Fruit fly (Drosophila melanogaster) whole organism, embryonic: Measurements from ENCODE around the gene CG11811.

ENCODE experiments used
- Aef1 ChIP-seq: fragments of 200-800 bp; sonication (Bioruptor generic); IDR thresholded peaks from 3 replicates; pipeline ENCODE4 v1.3.6; 2022; ENCODE audit warnings: missing biosample characterization, missing genetic modification characterization
- CG10959 ChIP-seq: fragments of 200-800 bp; sonication (Bioruptor generic); IDR thresholded peaks from 2 replicates; pipeline ENCODE4 v1.3.6; 2022; ENCODE audit warnings: missing biosample characterization, missing genetic modification characterization
- CG11093 ChIP-seq: fragments of 200-800 bp; sonication (Bioruptor generic); IDR thresholded peaks from 3 replicates; pipeline ENCODE4 v1.3.6; 2022; ENCODE audit warnings: missing biosample characterization, missing genetic modification characterization
- CG11560 ChIP-seq: fragments of 200-800 bp; sonication (Bioruptor generic); IDR thresholded peaks from 3 replicates; pipeline ENCODE4 v1.3.6; 2022; ENCODE audit warnings: missing biosample characterization, missing genetic modification characterization
- CG14667 ChIP-seq: fragments of 200-800 bp; sonication (Bioruptor generic); IDR thresholded peaks from 2 replicates; pipeline ENCODE4 v1.3.6; 2022; ENCODE audit warnings: missing biosample characterization, missing genetic modification characterization
- CG15269 ChIP-seq: fragments of 200-800 bp; sonication (Bioruptor generic); optimal IDR thresholded peaks from 2 replicates; lab custom pipeline; 2018; ENCODE audit warnings: missing biosample characterization, mild to moderate bottlenecking, missing genetic modification characterization, moderate library complexity
- CG1529 ChIP-seq: fragments of 200-800 bp; sonication (Bioruptor generic); optimal IDR thresholded peaks from 3 replicates; lab custom pipeline; 2018; ENCODE audit warnings: missing biosample characterization, missing genetic modification characterization
- CG15601 ChIP-seq: fragments of 200-800 bp; sonication (Bioruptor generic); optimal IDR thresholded peaks from 3 replicates; lab custom pipeline; 2019; ENCODE audit warnings: missing biosample characterization, mild to moderate bottlenecking, missing genetic modification characterization, moderate library complexity
- CG2712 ChIP-seq: fragments of 200-800 bp; optimal IDR thresholded peaks from 3 replicates; lab custom pipeline; 2019; ENCODE audit warnings: missing biosample characterization, mild to moderate bottlenecking, missing genetic modification characterization, moderate library complexity
- CG3065 ChIP-seq: fragments of 200-800 bp; sonication (Bioruptor generic); optimal IDR thresholded peaks from 2 replicates; lab custom pipeline; 2016; ENCODE audit warnings: missing biosample characterization, missing genetic modification characterization
- CG32772 ChIP-seq: fragments of 200-800 bp; sonication (Bioruptor generic); IDR thresholded peaks from 2 replicates; pipeline ENCODE4 v1.3.6; 2022; ENCODE audit warnings: missing biosample characterization, missing genetic modification characterization
- CG7745 ChIP-seq: fragments of 200-800 bp; sonication (Bioruptor generic); optimal IDR thresholded peaks from 2 replicates; lab custom pipeline; 2018; ENCODE audit warnings: missing biosample characterization, mild to moderate bottlenecking, missing genetic modification characterization, moderate library complexity
- CG7963 ChIP-seq: fragments of 200-800 bp; sonication (Bioruptor generic); IDR thresholded peaks from 3 replicates; pipeline ENCODE4 v1.3.6; 2022; ENCODE audit warnings: missing biosample characterization, missing genetic modification characterization; ENCODE audit not compliant: partially characterized antibody
- CG8388 ChIP-seq: fragments of 200-800 bp; sonication (Bioruptor generic); optimal IDR thresholded peaks from 2 replicates; lab custom pipeline; 2019; ENCODE audit warnings: missing biosample characterization, mild to moderate bottlenecking, missing genetic modification characterization, moderate library complexity
- CG8765 ChIP-seq: fragments of 200-800 bp; sonication (Bioruptor generic); IDR thresholded peaks from 2 replicates; pipeline ENCODE4 v1.3.6; 2022; ENCODE audit warnings: missing biosample characterization, missing genetic modification characterization
- CG9876 ChIP-seq: fragments of 200-800 bp; sonication (Bioruptor generic); optimal IDR thresholded peaks from 2 replicates; lab custom pipeline; 2016; ENCODE audit warnings: missing biosample characterization, missing genetic modification characterization
- CTCF ChIP-seq: fragments of 200-800 bp; sonication (Bioruptor generic); optimal IDR thresholded peaks from 2 replicates; lab custom pipeline; 2017; ENCODE audit warnings: missing biosample characterization, mild to moderate bottlenecking, missing genetic modification characterization, moderate library complexity
- D ChIP-seq, 2 experiments: fragments of 200-800 bp in 1 of 2; fragments of >200 bp in 1 of 2; sonication (Bioruptor generic) in 1 of 2; optimal IDR thresholded peaks; 2 replicates in 1 of 2; 3 replicates in 1 of 2; lab custom pipeline; 2017; ENCODE audit warnings: mild to moderate bottlenecking in 1 of 2, missing biosample characterization in 1 of 2, missing genetic modification characterization in 1 of 2, missing genetic modification reagents in 1 of 2
- Dad ChIP-seq: fragments of 200-800 bp; sonication (Bioruptor generic); optimal IDR thresholded peaks from 3 replicates; lab custom pipeline; 2016; ENCODE audit warnings: missing biosample characterization, missing genetic modification characterization
- Eip74EF ChIP-seq, 2 experiments: fragments of 200-800 bp in 1 of 2; fragments of >200 bp in 1 of 2; sonication (Bioruptor generic) in 1 of 2; optimal IDR thresholded peaks; 2 replicates each; lab custom pipeline; 2017 to 2019; ENCODE audit warnings: missing biosample characterization in 2 of 2, missing genetic modification characterization in 2 of 2, mild to moderate bottlenecking in 1 of 2, moderate library complexity in 1 of 2
- H15 ChIP-seq: fragments of 200-800 bp; sonication (Bioruptor generic); IDR thresholded peaks from 3 replicates; pipeline ENCODE4 v1.3.6; 2022; ENCODE audit warnings: missing biosample characterization, missing genetic modification characterization
- HLH54F ChIP-seq: fragments of 200-800 bp; sonication (Bioruptor generic); optimal IDR thresholded peaks from 3 replicates; lab custom pipeline; 2016; ENCODE audit warnings: missing biosample characterization, missing genetic modification characterization
- Hand ChIP-seq: fragments of 200-800 bp; sonication (Bioruptor generic); optimal IDR thresholded peaks from 2 replicates; lab custom pipeline; 2017; ENCODE audit warnings: mild to moderate bottlenecking, missing biosample characterization, missing genetic modification reagents, missing genetic modification characterization
- Hmr ChIP-seq: fragments of 200-800 bp; sonication (Bioruptor generic); optimal IDR thresholded peaks from 3 replicates; lab custom pipeline; 2017; ENCODE audit warnings: mild to moderate bottlenecking, missing biosample characterization, missing genetic modification reagents, missing genetic modification characterization
- Lpt ChIP-seq: fragments of >200 bp; optimal IDR thresholded peaks from 2 replicates; lab custom pipeline; 2018; ENCODE audit warnings: missing biosample characterization, missing genetic modification characterization
- Med ChIP-seq: fragments of 200-800 bp; sonication (Bioruptor generic); peaks from one replicate; lab custom pipeline; 2016; ENCODE audit warnings: missing biosample characterization, missing genetic modification characterization, mild to moderate bottlenecking, inconsistent platforms, moderate library complexity
- Meics ChIP-seq: fragments of 200-800 bp; sonication (Bioruptor generic); optimal IDR thresholded peaks from 2 replicates; lab custom pipeline; 2017; ENCODE audit warnings: missing biosample characterization, mild to moderate bottlenecking, missing genetic modification characterization
- NC2α ChIP-seq: fragments of 200-800 bp; sonication (Bioruptor generic); optimal IDR thresholded peaks from 2 replicates; lab custom pipeline; 2016; ENCODE audit warnings: missing biosample characterization, missing genetic modification characterization
- Nf-YC ChIP-seq: fragments of 200-800 bp; optimal IDR thresholded peaks from 3 replicates; lab custom pipeline; 2019; ENCODE audit warnings: missing biosample characterization, mild to moderate bottlenecking, missing genetic modification characterization, moderate library complexity
- Ssrp ChIP-seq: fragments of 200-800 bp; sonication (Bioruptor generic); optimal IDR thresholded peaks from 2 replicates; lab custom pipeline; 2018; ENCODE audit warnings: missing biosample characterization, mild to moderate bottlenecking, missing genetic modification characterization, moderate library complexity
- Trl ChIP-seq, 3 experiments: fragments of >200 bp in 2 of 3; fragments of 200-800 bp in 1 of 3; sonication (Bioruptor generic) in 1 of 3; optimal IDR thresholded peaks; 2 replicates in 1 of 3; 3 replicates in 2 of 3; lab custom pipeline; 2016 to 2017; ENCODE audit warnings: missing biosample characterization in 1 of 3, missing genetic modification characterization in 1 of 3
- ap ChIP-seq: fragments of 200-800 bp; sonication (Bioruptor generic); IDR thresholded peaks from 2 replicates; pipeline ENCODE4 v1.3.6; 2022; ENCODE audit warnings: missing biosample characterization, missing genetic modification characterization
- ash1 ChIP-seq: fragments of 200-800 bp; sonication (Bioruptor generic); optimal IDR thresholded peaks from 2 replicates; lab custom pipeline; 2018; ENCODE audit warnings: missing biosample characterization, mild to moderate bottlenecking, missing genetic modification characterization
- cad ChIP-seq: fragments of >200 bp; optimal IDR thresholded peaks from 2 replicates; lab custom pipeline; 2017; ENCODE audit warnings: missing biosample characterization, missing genetic modification characterization
- dimm ChIP-seq: fragments of 200-800 bp; sonication (Bioruptor generic); IDR thresholded peaks from 2 replicates; pipeline ENCODE4 v1.3.6; 2022; ENCODE audit warnings: missing biosample characterization, missing genetic modification characterization
- ems ChIP-seq: fragments of 200-800 bp; sonication (Bioruptor generic); optimal IDR thresholded peaks from 3 replicates; lab custom pipeline; 2016; ENCODE audit warnings: missing biosample characterization, missing genetic modification characterization
- ewg ChIP-seq: fragments of 200-800 bp; sonication (Bioruptor generic); optimal IDR thresholded peaks from 3 replicates; lab custom pipeline; 2017; ENCODE audit warnings: mild to moderate bottlenecking, missing biosample characterization, missing genetic modification reagents, missing genetic modification characterization
- gem ChIP-seq: fragments of 200-800 bp; sonication (Bioruptor generic); optimal IDR thresholded peaks from 2 replicates; lab custom pipeline; 2019; ENCODE audit warnings: missing biosample characterization, mild to moderate bottlenecking, missing genetic modification characterization, moderate library complexity
- klu ChIP-seq: fragments of 200-800 bp; sonication (Bioruptor generic); IDR thresholded peaks from 2 replicates; pipeline ENCODE4 v1.3.6; 2022; ENCODE audit warnings: missing biosample characterization, missing genetic modification characterization
- kni ChIP-seq: fragments of 200-800 bp; sonication (Bioruptor generic); optimal IDR thresholded peaks from 3 replicates; lab custom pipeline; 2017; ENCODE audit warnings: mild to moderate bottlenecking, missing biosample characterization, missing genetic modification reagents, missing genetic modification characterization
- lov ChIP-seq, 2 experiments: fragments of 200-800 bp in 1 of 2; fragments of >200 bp in 1 of 2; sonication (Bioruptor generic) in 1 of 2; IDR thresholded peaks in 1 of 2; optimal IDR thresholded peaks in 1 of 2; 2 replicates in 1 of 2; 3 replicates in 1 of 2; pipeline versions ENCODE4 v1.3.6 to Lab custom; 2017 to 2022; ENCODE audit warnings: missing biosample characterization in 1 of 2, missing genetic modification characterization in 1 of 2
- onecut ChIP-seq: fragments of 200-800 bp; sonication (Bioruptor generic); IDR thresholded peaks from 2 replicates; pipeline ENCODE4 v1.3.6; 2022; ENCODE audit warnings: missing biosample characterization, missing genetic modification characterization
- psq ChIP-seq: fragments of 200-800 bp; sonication (Bioruptor generic); optimal IDR thresholded peaks from 2 replicates; lab custom pipeline; 2017; ENCODE audit warnings: missing biosample characterization, missing genetic modification characterization
- pzg ChIP-seq: fragments of 200-800 bp; sonication (Bioruptor generic); optimal IDR thresholded peaks from 3 replicates; lab custom pipeline; 2018; ENCODE audit warnings: missing biosample characterization, mild to moderate bottlenecking, missing genetic modification characterization, moderate library complexity
- so ChIP-seq: fragments of 200-800 bp; sonication (Bioruptor generic); IDR thresholded peaks from 3 replicates; pipeline ENCODE4 v1.3.6; 2022; ENCODE audit warnings: missing biosample characterization, missing genetic modification characterization
- ssp ChIP-seq: fragments of 200-800 bp; sonication (Bioruptor generic); IDR thresholded peaks from 2 replicates; pipeline ENCODE4 v1.3.6; 2022; ENCODE audit warnings: missing biosample characterization, missing genetic modification characterization
- stwl ChIP-seq: fragments of 200-800 bp; sonication (Bioruptor generic); optimal IDR thresholded peaks from 3 replicates; lab custom pipeline; 2018; ENCODE audit warnings: missing biosample characterization, mild to moderate bottlenecking, missing genetic modification characterization, moderate library complexity
- tna ChIP-seq: fragments of 200-800 bp; sonication (Bioruptor generic); IDR thresholded peaks from 2 replicates; pipeline ENCODE4 v1.3.6; 2022; ENCODE audit warnings: missing biosample characterization, missing genetic modification characterization; ENCODE audit not compliant: partially characterized antibody
- twi ChIP-seq: fragments of 200-800 bp; optimal IDR thresholded peaks from 2 replicates; lab custom pipeline; 2019; ENCODE audit warnings: missing biosample characterization, mild to moderate bottlenecking, missing genetic modification characterization, moderate library complexity
- zen2 ChIP-seq: fragments of 200-800 bp; sonication (Bioruptor generic); IDR thresholded peaks from 3 replicates; pipeline ENCODE4 v1.3.6; 2022; ENCODE audit warnings: missing biosample characterization, missing genetic modification characterization; ENCODE audit not compliant: partially characterized antibody
- zfh2 ChIP-seq: fragments of 200-800 bp; sonication (Bioruptor generic); optimal IDR thresholded peaks from 2 replicates; lab custom pipeline; 2016; ENCODE audit warnings: missing biosample characterization, missing genetic modification characterization

The CG11811 gene

dm6 chr3L:10679711-10680154 lies 11.1 kb upstream of the CG11811 start (continued):
- TF ChIP-seq ap (GFP tag; lab: Robert Waterston, UW), result no peak
- peak; percentile 38 for TF ChIP-seq Hand
- TF ChIP-seq tna, result no peak
- TF ChIP-seq lov (optimal IDR thresholded peaks at IDR 0.05; lab: Kevin White, UChicago), result no peak
- no peak for TF ChIP-seq lov (GFP tag; IDR thresholded peaks at IDR 0.05; lab: Robert Waterston, UW)
- no peak for TF ChIP-seq pzg
- no peak for TF ChIP-seq Lpt (GFP tag; lab: Kevin White, UChicago)
- no peak for TF ChIP-seq CG1529 (GFP tag; lab: Kevin White, UChicago)
- no peak for TF ChIP-seq so (GFP tag; lab: Robert Waterston, UW)
- TF ChIP-seq ash1 (GFP tag; lab: Kevin White, UChicago), result no peak
- TF ChIP-seq Eip74EF (GFP tag; optimal IDR thresholded peaks at IDR 0.05; lab: Kevin White, UChicago), result peak in 1 of 2 experiments; percentile 36
- no peak for TF ChIP-seq ssp
- no peak for TF ChIP-seq Trl (optimal IDR thresholded peaks at IDR 0.05; lab: Kevin White, UChicago)
- no peak for TF ChIP-seq Trl (GFP tag; optimal IDR thresholded peaks at IDR 0.05; lab: Kevin White, UChicago)
- no peak for TF ChIP-seq CG7745 (tag; lab: Kevin White, UChicago)
- no peak for TF ChIP-seq CG8765 (GFP tag; lab: Robert Waterston, UW)
- no peak for TF ChIP-seq onecut (GFP tag; lab: Robert Waterston, UW)
- TF ChIP-seq CG15269 (tag; lab: Kevin White, UChicago), result peak; percentile 40
- no peak for TF ChIP-seq CG9876
- no peak for TF ChIP-seq CG7963 (GFP tag; lab: Robert Waterston, UW)
- no peak for TF ChIP-seq stwl (tag; lab: Kevin White, UChicago)
- no peak for TF ChIP-seq NC2α
- TF ChIP-seq D (optimal IDR thresholded peaks at IDR 0.05; lab: Kevin White, UChicago), result no peak
- no peak for TF ChIP-seq D (GFP tag; optimal IDR thresholded peaks at IDR 0.05; lab: Kevin White, UChicago)
- TF ChIP-seq CG15601, result no peak
- TF ChIP-seq kni (GFP tag; lab: Kevin White, UChicago), result no peak
- TF ChIP-seq CG8388 (GFP tag; lab: Kevin White, UChicago), result peak; percentile 62
- TF ChIP-seq Meics (GFP tag; lab: Kevin White, UChicago), result peak; percentile 8
- no peak for TF ChIP-seq klu (GFP tag; lab: Robert Waterston, UW)
- no peak for TF ChIP-seq HLH54F (GFP tag; lab: Kevin White, UChicago)
- TF ChIP-seq CG10959 (GFP tag; lab: Robert Waterston, UW), result no peak
- TF ChIP-seq Med, result peak; percentile 75
- TF ChIP-seq CTCF (GFP tag; lab: Kevin White, UChicago), result no peak
- no peak for TF ChIP-seq ewg (GFP tag; lab: Kevin White, UChicago)
- no peak for TF ChIP-seq H15 (GFP tag; lab: Robert Waterston, UW)
- no peak for TF ChIP-seq CG11093 (GFP tag; lab: Robert Waterston, UW)
- peak; percentile 55 for TF ChIP-seq Hmr (GFP tag; lab: Kevin White, UChicago)
- TF ChIP-seq Dad (GFP tag; lab: Kevin White, UChicago), result no peak
- no peak for TF ChIP-seq zen2
- TF ChIP-seq ems (GFP tag; lab: Kevin White, UChicago), result no peak
- no peak for TF ChIP-seq CG32772
- no peak for TF ChIP-seq cad (GFP tag; lab: Kevin White, UChicago)
- TF ChIP-seq zfh2, result no peak
- no peak for TF ChIP-seq CG2712 (tag; lab: Kevin White, UChicago)
- TF ChIP-seq gem (tag; lab: Kevin White, UChicago), result peak; percentile 46
- TF ChIP-seq Ssrp (tag; lab: Kevin White, UChicago), result no peak
- no peak for TF ChIP-seq Aef1 (GFP tag; lab: Robert Waterston, UW)
- no peak for TF ChIP-seq CG11560
- TF ChIP-seq dimm (GFP tag; lab: Robert Waterston, UW), result no peak
- TF ChIP-seq Nf-YC (tag; lab: Kevin White, UChicago), result no peak
- TF ChIP-seq CG3065 (GFP tag; lab: Kevin White, UChicago), result no peak
- no peak for TF ChIP-seq twi (tag; lab: Kevin White, UChicago)
- no peak for TF ChIP-seq psq
- TF ChIP-seq CG14667 (GFP tag; lab: Robert Waterston, UW), result no peak
